Worm (Caenorhabditis elegans) whole organism, L1 larva: Measurements from ENCODE around the gene dcap-2.

Experiments
- F16B12.6 ChIP-seq: fragments of 150-350 bp; optimal IDR thresholded peaks from 2 replicates; lab custom pipeline; 2014; ENCODE audit warnings: missing biosample characterization, missing genetic modification characterization
- aly-2 ChIP-seq: fragments of 150-350 bp; optimal IDR thresholded peaks from 2 replicates; lab custom pipeline; 2014; ENCODE audit warnings: missing biosample characterization, missing genetic modification characterization
- egl-13 ChIP-seq: sonication (generic microtip); optimal IDR thresholded peaks from 2 replicates; lab custom pipeline; 2016; ENCODE audit warnings: missing genotype, missing genetic modification reagents, missing genetic modification characterization, missing compliant biosample characterization
- ets-5 ChIP-seq: fragments of 200-800 bp; sonication (Bioruptor generic); IDR thresholded peaks from 2 replicates; pipeline ENCODE4 v1.3.6; 2022; ENCODE audit warnings: missing genetic modification characterization, missing compliant biosample characterization
- fkh-10 ChIP-seq: sonication (generic microtip); optimal IDR thresholded peaks from 2 replicates; lab custom pipeline; 2017; ENCODE audit warnings: missing biosample characterization, missing genetic modification reagents, missing genetic modification characterization
- mdl-1 ChIP-seq, 2 experiments: fragments of 150-350 bp; optimal IDR thresholded peaks; 2 replicates each; lab custom pipeline; 2014 to 2017; ENCODE audit warnings: missing biosample characterization in 2 of 2, missing genetic modification characterization in 2 of 2, inconsistent platforms in 1 of 2
- nhr-12 ChIP-seq: sonication (generic microtip); optimal IDR thresholded peaks from 2 replicates; lab custom pipeline; 2017; ENCODE audit warnings: missing biosample characterization, missing genetic modification characterization
- nhr-237 ChIP-seq: fragments of 150-350 bp; optimal IDR thresholded peaks from 2 replicates; lab custom pipeline; 2014; ENCODE audit warnings: missing biosample characterization, missing genetic modification characterization
- nhr-28 ChIP-seq: fragments of 150-350 bp; optimal IDR thresholded peaks from 2 replicates; lab custom pipeline; 2014; ENCODE audit warnings: missing biosample characterization, missing genetic modification characterization
- nhr-90 ChIP-seq: sonication (generic microtip); optimal IDR thresholded peaks from 2 replicates; lab custom pipeline; 2016; ENCODE audit warnings: mild to moderate bottlenecking, missing genetic modification characterization, missing compliant biosample characterization; ENCODE audit not compliant: poor library complexity
- snpc-4 ChIP-seq: fragments of 150-350 bp; optimal IDR thresholded peaks from 2 replicates; lab custom pipeline; 2014; ENCODE audit warnings: missing biosample characterization, missing genetic modification characterization
- unc-86 ChIP-seq: sonication (generic microtip); optimal IDR thresholded peaks from 2 replicates; lab custom pipeline; 2016; ENCODE audit warnings: missing genetic modification characterization, missing compliant biosample characterization
- zip-4 ChIP-seq: fragments of 200-800 bp; sonication (Bioruptor generic); optimal IDR thresholded peaks from 2 replicates; lab custom pipeline; 2018; ENCODE audit warnings: mild to moderate bottlenecking, missing genetic modification characterization, moderate library complexity, missing compliant biosample characterization

DNA sequence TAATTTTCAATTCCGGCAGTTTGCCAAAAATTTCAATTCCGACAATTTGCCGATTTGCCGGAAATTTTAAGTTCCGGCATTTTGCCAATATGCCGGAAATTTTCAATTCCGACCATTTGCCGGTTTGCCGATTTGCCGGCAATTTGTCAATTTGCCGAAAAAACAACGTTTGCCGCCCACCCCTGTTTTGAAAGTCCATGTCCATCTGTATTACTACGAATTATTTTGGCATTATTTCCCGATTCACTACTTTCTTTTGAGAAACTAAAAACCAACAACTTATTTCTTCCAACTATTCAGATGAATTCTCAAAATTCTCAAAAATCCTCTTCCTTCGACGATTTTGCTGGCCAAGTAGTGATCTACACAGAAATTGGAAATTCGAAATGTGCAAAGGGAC is 29.4 kb downstream of the dcap-2 start, which contains the start of gene Y45F10A.7:
- TF ChIP-seq ets-5 (GFP tag; lab: Robert Waterston, UW) (no peak), unc-86 (tag; lab: Kevin White, UChicago) (no peak), fkh-10 (GFP tag; lab: Kevin White, UChicago) (no peak), aly-2 (tag; lab: Kevin White, UChicago) (no peak), nhr-28 (no peak), nhr-12 (tag; lab: Kevin White, UChicago) (no peak), egl-13 (no peak), zip-4 (GFP tag; lab: Kevin White, UChicago) (no peak), nhr-90 (tag; lab: Kevin White, UChicago) (no peak), snpc-4 (tag; lab: Kevin White, UChicago) (no peak), mdl-1 (tag; optimal IDR thresholded peaks at IDR 0.05; lab: Kevin White, UChicago) (no peak), F16B12.6 (tag; lab: Kevin White, UChicago) (no peak), nhr-237 (tag; lab: Kevin White, UChicago) (no peak)
